Worm (Caenorhabditis elegans) whole organism, late embryonic: ENCODE data around the gene stdh-3.

Source experiments
- F13H6.1 ChIP-seq: sonication (generic microtip); optimal IDR thresholded peaks from 2 replicates; lab custom pipeline; 2016; ENCODE audit warnings: missing genetic modification characterization, missing compliant biosample characterization
- K09A11.1 ChIP-seq: sonication (generic microtip); optimal IDR thresholded peaks from 2 replicates; lab custom pipeline; 2017; ENCODE audit warnings: antibody characterized with exemption, mild to moderate bottlenecking, missing genetic modification characterization, missing compliant biosample characterization; ENCODE audit not compliant: insufficient read depth
- Y22D7AL.16 ChIP-seq: sonication (generic microtip); optimal IDR thresholded peaks from 2 replicates; lab custom pipeline; 2016; ENCODE audit warnings: missing genetic modification characterization, missing compliant biosample characterization
- ahr-1 ChIP-seq: sonication (generic microtip); optimal IDR thresholded peaks from 2 replicates; lab custom pipeline; 2016; ENCODE audit warnings: missing genetic modification characterization, missing compliant biosample characterization
- ceh-2 ChIP-seq: sonication (generic microtip); optimal IDR thresholded peaks from 2 replicates; lab custom pipeline; 2016; ENCODE audit warnings: missing genotype, missing genetic modification characterization, missing compliant biosample characterization
- ceh-22 ChIP-seq: sonication (generic microtip); optimal IDR thresholded peaks from 2 replicates; lab custom pipeline; 2017; ENCODE audit warnings: missing biosample characterization, missing genetic modification characterization
- ceh-24 ChIP-seq: sonication (generic microtip); optimal IDR thresholded peaks from 2 replicates; lab custom pipeline; 2016; ENCODE audit warnings: mild to moderate bottlenecking, missing genetic modification characterization, missing compliant biosample characterization
- ceh-30 ChIP-seq: fragments of 150-350 bp; optimal IDR thresholded peaks from 2 replicates; lab custom pipeline; 2014; ENCODE audit warnings: missing biosample characterization, missing genetic modification characterization
- ceh-34 ChIP-seq: sonication (generic microtip); optimal IDR thresholded peaks from 2 replicates; lab custom pipeline; 2016; ENCODE audit warnings: mild to moderate bottlenecking, missing genetic modification characterization, missing compliant biosample characterization
- ceh-48 ChIP-seq: sonication (generic microtip); optimal IDR thresholded peaks from 2 replicates; lab custom pipeline; 2016; ENCODE audit warnings: missing genetic modification characterization, inconsistent platforms, missing compliant biosample characterization
- ceh-9 ChIP-seq: sonication (generic microtip); optimal IDR thresholded peaks from 2 replicates; lab custom pipeline; 2016; ENCODE audit warnings: mild to moderate bottlenecking, missing genetic modification characterization, inconsistent platforms, missing compliant biosample characterization
- che-1 ChIP-seq: sonication (generic microtip); optimal IDR thresholded peaks from 2 replicates; lab custom pipeline; 2016; ENCODE audit warnings: mild to moderate bottlenecking, missing genetic modification characterization, missing compliant biosample characterization
- dmd-4 ChIP-seq: sonication (generic microtip); optimal IDR thresholded peaks from 2 replicates; lab custom pipeline; 2016; ENCODE audit warnings: borderline replicate concordance, missing genetic modification characterization, missing compliant biosample characterization
- dve-1 ChIP-seq: sonication (generic microtip); optimal IDR thresholded peaks from 2 replicates; lab custom pipeline; 2017; ENCODE audit warnings: antibody characterized with exemption, mild to moderate bottlenecking, missing genetic modification characterization, missing compliant biosample characterization
- elt-4 ChIP-seq: sonication (generic microtip); optimal IDR thresholded peaks from 2 replicates; lab custom pipeline; 2016; ENCODE audit warnings: missing genetic modification characterization, missing compliant biosample characterization
- eyg-1 ChIP-seq: sonication (generic microtip); optimal IDR thresholded peaks from 2 replicates; lab custom pipeline; 2016; ENCODE audit warnings: missing genotype, missing genetic modification characterization, missing compliant biosample characterization
- fkh-10 ChIP-seq: fragments of 150-350 bp; optimal IDR thresholded peaks from 2 replicates; lab custom pipeline; 2014; ENCODE audit warnings: missing biosample characterization, missing genetic modification reagents, missing genetic modification characterization
- gmeb-2 ChIP-seq: sonication (generic microtip); optimal IDR thresholded peaks from 2 replicates; lab custom pipeline; 2016; ENCODE audit warnings: missing genetic modification characterization, inconsistent platforms, missing compliant biosample characterization
- hlh-30 ChIP-seq: sonication (generic microtip); optimal IDR thresholded peaks from 2 replicates; lab custom pipeline; 2017; ENCODE audit warnings: antibody characterized with exemption, missing genetic modification characterization, missing compliant biosample characterization; ENCODE audit not compliant: insufficient read depth
- madf-2 ChIP-seq: sonication (generic microtip); optimal IDR thresholded peaks from 2 replicates; lab custom pipeline; 2017; ENCODE audit warnings: missing genetic modification characterization, missing compliant biosample characterization
- mec-3 ChIP-seq: sonication (generic microtip); optimal IDR thresholded peaks from 2 replicates; lab custom pipeline; 2016; ENCODE audit warnings: borderline replicate concordance, missing genetic modification characterization, missing compliant biosample characterization
- nfya-1 ChIP-seq: sonication (generic microtip); optimal IDR thresholded peaks from 2 replicates; lab custom pipeline; 2017; ENCODE audit warnings: missing genetic modification characterization, mild to moderate bottlenecking, missing compliant biosample characterization, antibody characterized with exemption, moderate library complexity
- nhr-232 ChIP-seq: sonication (generic microtip); optimal IDR thresholded peaks from 2 replicates; lab custom pipeline; 2016; ENCODE audit warnings: missing genetic modification characterization, missing compliant biosample characterization
- odd-2 ChIP-seq: sonication (generic microtip); optimal IDR thresholded peaks from 2 replicates; lab custom pipeline; 2017; ENCODE audit warnings: antibody characterized with exemption, mild to moderate bottlenecking, missing genetic modification characterization, missing compliant biosample characterization
- pat-9 ChIP-seq: fragments of 200-800 bp; sonication (Bioruptor generic); optimal IDR thresholded peaks from 2 replicates; lab custom pipeline; 2018; ENCODE audit warnings: mild to moderate bottlenecking, missing genetic modification characterization, moderate library complexity, missing compliant biosample characterization
- pha-2 ChIP-seq: sonication (generic microtip); optimal IDR thresholded peaks from 2 replicates; lab custom pipeline; 2017; ENCODE audit warnings: mild to moderate bottlenecking, missing genetic modification characterization, missing compliant biosample characterization
- pha-4 ChIP-seq: fragments of 150-350 bp; optimal IDR thresholded peaks from 2 replicates; lab custom pipeline; 2018; ENCODE audit warnings: missing biosample characterization, missing genetic modification reagents, missing genetic modification characterization
- pros-1 ChIP-seq: fragments of 150-350 bp; optimal IDR thresholded peaks from 2 replicates; lab custom pipeline; 2014; ENCODE audit warnings: missing biosample characterization, missing genetic modification reagents, missing genetic modification characterization
- sdc-2 ChIP-seq: sonication (generic microtip); optimal IDR thresholded peaks from 2 replicates; lab custom pipeline; 2016; ENCODE audit warnings: missing genotype, missing genetic modification characterization, missing compliant biosample characterization
- sox-2 ChIP-seq: fragments of 200-800 bp; sonication (Bioruptor generic); IDR thresholded peaks from 2 replicates; pipeline ENCODE4 v1.3.6; 2022; ENCODE audit warnings: missing genetic modification reagents, missing genetic modification characterization, missing compliant biosample characterization
- ttx-3 ChIP-seq: sonication (generic microtip); optimal IDR thresholded peaks from 2 replicates; lab custom pipeline; 2016; ENCODE audit warnings: missing genetic modification reagents, missing genetic modification characterization, missing compliant biosample characterization
- unc-3 ChIP-seq, 2 experiments: fragments of 200-800 bp in 1 of 2; sonication (Bioruptor generic) in 1 of 2; sonication (generic microtip) in 1 of 2; conservative IDR thresholded peaks in 1 of 2; optimal IDR thresholded peaks in 1 of 2; 2 replicates each; pipeline versions ENCODE4 v1.3.6 to Lab custom; 2016 to 2022; ENCODE audit warnings: missing compliant biosample characterization in 2 of 2, missing genetic modification characterization in 2 of 2, missing genetic modification reagents in 1 of 2
- unc-42 ChIP-seq: sonication (generic microtip); optimal IDR thresholded peaks from 2 replicates; lab custom pipeline; 2016; ENCODE audit warnings: missing genotype, missing genetic modification characterization, missing compliant biosample characterization
- unc-86 ChIP-seq: sonication (generic microtip); optimal IDR thresholded peaks from 2 replicates; lab custom pipeline; 2016; ENCODE audit warnings: missing genetic modification characterization, missing compliant biosample characterization

Gene stdh-3

ce11 chrV:13904446-13904845 is at the start of gene stdh-3:
stdh-3 (plus strand) TSS chrV:13904611.
- TF ChIP-seq gmeb-2 (tag; lab: Kevin White, UChicago) (no peak), K09A11.1 (tag; lab: Kevin White, UChicago) (no peak), sox-2 (GFP tag; lab: Robert Waterston, UW) (no peak)

ce11 chrV:13856376-13856775 is 48.0 kb upstream of the stdh-3 start, which contains the start of gene srx-134:
srx-134 (minus strand) TSS chrV:13856476.
- TF ChIP-seq ceh-30 (no peak), nhr-232 (tag; lab: Kevin White, UChicago) (no peak), pha-2 (tag; lab: Kevin White, UChicago) (no peak), pha-4 (no peak), ceh-34 (tag; lab: Kevin White, UChicago) (no peak), elt-4 (tag; lab: Kevin White, UChicago) (no peak), eyg-1 (tag; lab: Kevin White, UChicago) (no peak), sdc-2 (tag; lab: Kevin White, UChicago) (no peak), dve-1 (tag; lab: Kevin White, UChicago) (no peak), pat-9 (no peak), gmeb-2 (tag; lab: Kevin White, UChicago) (no peak), ceh-48 (tag; lab: Kevin White, UChicago) (no peak), nfya-1 (tag; lab: Kevin White, UChicago) (no peak), unc-42 (no peak), unc-3 (GFP tag; conservative IDR thresholded peaks at IDR 0.05; lab: Robert Waterston, UW) (no peak), unc-3 (tag; optimal IDR thresholded peaks at IDR 0.05; lab: Kevin White, UChicago) (no peak), ceh-24 (tag; lab: Kevin White, UChicago) (no peak), ceh-2 (tag; lab: Kevin White, UChicago) (no peak), unc-86 (tag; lab: Kevin White, UChicago) (no peak), Y22D7AL.16 (no peak), pros-1 (tag; lab: Kevin White, UChicago) (no peak)

- TF ChIP-seq ceh-9 (tag; lab: Kevin White, UChicago): no peak
Observed at ce11 chrV:13857132-13857531, 47.3 kb upstream of the stdh-3 start, which contains the start of gene srx-136. srx-136 (plus strand) TSS chrV:13857432.

- TF ChIP-seq dmd-4 (no peak), gmeb-2 (tag; lab: Kevin White, UChicago) (no peak), ttx-3 (tag; lab: Kevin White, UChicago) (no peak), odd-2 (tag; lab: Kevin White, UChicago) (no peak), fkh-10 (GFP tag; lab: Kevin White, UChicago) (no peak), dve-1 (tag; lab: Kevin White, UChicago) (no peak), ceh-34 (tag; lab: Kevin White, UChicago) (no peak), K09A11.1 (tag; lab: Kevin White, UChicago) (no peak), F13H6.1 (no peak), madf-2 (tag; lab: Kevin White, UChicago) (no peak), mec-3 (tag; lab: Kevin White, UChicago) (no peak), pros-1 (tag; lab: Kevin White, UChicago) (no peak), hlh-30 (tag; lab: Kevin White, UChicago) (no peak), ceh-22 (tag; lab: Kevin White, UChicago) (no peak), che-1 (tag; lab: Kevin White, UChicago) (no peak), ahr-1 (tag; lab: Kevin White, UChicago) (no peak)
Observed at ce11 chrV:13858906-13859305, 45.5 kb upstream of the stdh-3 start, which contains the start of gene srx-135. srx-135 (plus strand) TSS chrV:13859206.
